Fruit fly (Drosophila melanogaster) whole organism, embryonic: ENCODE data around the gene CG31886.

Experiments
- CG10959 ChIP-seq: fragments of 200-800 bp; sonication (Bioruptor generic); IDR thresholded peaks from 2 replicates; pipeline ENCODE4 v1.3.6; 2022; ENCODE audit warnings: missing biosample characterization, missing genetic modification characterization
- CG12104 ChIP-seq: fragments of 200-800 bp; sonication (Bioruptor generic); optimal IDR thresholded peaks from 3 replicates; lab custom pipeline; 2016; ENCODE audit warnings: missing biosample characterization, missing genetic modification characterization
- CG12391 ChIP-seq: fragments of 200-800 bp; sonication (Bioruptor generic); optimal IDR thresholded peaks from 3 replicates; lab custom pipeline; 2018; ENCODE audit warnings: missing biosample characterization, mild to moderate bottlenecking, missing genetic modification characterization, moderate library complexity
- CG15479 ChIP-seq: fragments of 200-800 bp; sonication (Bioruptor generic); optimal IDR thresholded peaks from 3 replicates; lab custom pipeline; 2019; ENCODE audit warnings: missing biosample characterization, mild to moderate bottlenecking, missing genetic modification characterization, moderate library complexity
- CG1647 ChIP-seq: fragments of 200-800 bp; sonication (Bioruptor generic); optimal IDR thresholded peaks from 3 replicates; lab custom pipeline; 2016; ENCODE audit warnings: missing biosample characterization, missing genetic modification characterization
- CG17186 ChIP-seq: fragments of 200-800 bp; sonication (Bioruptor generic); optimal IDR thresholded peaks from 3 replicates; lab custom pipeline; 2017; ENCODE audit warnings: missing biosample characterization, missing genetic modification reagents, missing genetic modification characterization
- CG17361 ChIP-seq: fragments of 200-800 bp; sonication (Bioruptor generic); IDR thresholded peaks from 3 replicates; pipeline ENCODE4 v1.3.6; 2022; ENCODE audit warnings: missing biosample characterization, missing genetic modification characterization
- CG17385 ChIP-seq: fragments of 200-800 bp; sonication (Bioruptor generic); optimal IDR thresholded peaks from 3 replicates; lab custom pipeline; 2018; ENCODE audit warnings: missing biosample characterization, mild to moderate bottlenecking, missing genetic modification characterization
- CG17829 ChIP-seq: fragments of 200-800 bp; optimal IDR thresholded peaks from 2 replicates; lab custom pipeline; 2019; ENCODE audit warnings: missing biosample characterization, mild to moderate bottlenecking, missing genetic modification characterization, moderate library complexity
- CG30403 ChIP-seq: fragments of 200-800 bp; sonication (Bioruptor generic); optimal IDR thresholded peaks from 3 replicates; lab custom pipeline; 2016; ENCODE audit warnings: missing biosample characterization, missing genetic modification characterization
- CG31441 ChIP-seq: fragments of 200-800 bp; sonication (Bioruptor generic); IDR thresholded peaks from 2 replicates; pipeline ENCODE4 v1.3.6; 2022; ENCODE audit warnings: missing biosample characterization, missing genetic modification characterization
- CG32772 ChIP-seq: fragments of 200-800 bp; sonication (Bioruptor generic); IDR thresholded peaks from 2 replicates; pipeline ENCODE4 v1.3.6; 2022; ENCODE audit warnings: missing biosample characterization, missing genetic modification characterization
- CG3407 ChIP-seq: fragments of 200-800 bp; sonication (Bioruptor generic); optimal IDR thresholded peaks from 2 replicates; lab custom pipeline; 2018; ENCODE audit warnings: missing biosample characterization, mild to moderate bottlenecking, missing genetic modification characterization
- CG3995 ChIP-seq: fragments of 200-800 bp; sonication (Bioruptor generic); optimal IDR thresholded peaks from 3 replicates; lab custom pipeline; 2016; ENCODE audit warnings: missing biosample characterization, missing genetic modification characterization
- CG4404 ChIP-seq: fragments of 200-800 bp; sonication (Bioruptor generic); IDR thresholded peaks from 2 replicates; pipeline ENCODE4 v1.3.6; 2022; ENCODE audit warnings: missing biosample characterization, missing genetic modification characterization
- CG4424 ChIP-seq: fragments of 200-800 bp; sonication (Bioruptor generic); optimal IDR thresholded peaks from 3 replicates; lab custom pipeline; 2016; ENCODE audit warnings: missing biosample characterization, missing genetic modification characterization
- CG4730 ChIP-seq: fragments of 200-800 bp; sonication (Bioruptor generic); IDR thresholded peaks from 2 replicates; pipeline ENCODE4 v1.3.6; 2022; ENCODE audit warnings: missing biosample characterization, missing genetic modification characterization
- CG8388 ChIP-seq: fragments of 200-800 bp; sonication (Bioruptor generic); optimal IDR thresholded peaks from 2 replicates; lab custom pipeline; 2019; ENCODE audit warnings: missing biosample characterization, mild to moderate bottlenecking, missing genetic modification characterization, moderate library complexity
- CG9215 ChIP-seq: fragments of 200-800 bp; sonication (Bioruptor generic); IDR thresholded peaks from 2 replicates; pipeline ENCODE4 v1.3.6; 2022; ENCODE audit warnings: missing biosample characterization, missing genetic modification characterization
- CG9797 ChIP-seq: fragments of 200-800 bp; sonication (Bioruptor generic); optimal IDR thresholded peaks from 3 replicates; lab custom pipeline; 2018; ENCODE audit warnings: missing biosample characterization, mild to moderate bottlenecking, missing genetic modification characterization
- Dfd ChIP-seq, 2 experiments: fragments of >200 bp; optimal IDR thresholded peaks; 2 replicates each; lab custom pipeline; 2017; ENCODE audit warnings: missing biosample characterization in 2 of 2, missing genetic modification characterization in 2 of 2
- Dp ChIP-seq: fragments of 200-800 bp; sonication (Bioruptor generic); optimal IDR thresholded peaks from 2 replicates; lab custom pipeline; 2018; ENCODE audit warnings: missing biosample characterization, mild to moderate bottlenecking, missing genetic modification characterization, moderate library complexity
- Fer3 ChIP-seq: fragments of 200-800 bp; sonication (Bioruptor generic); optimal IDR thresholded peaks from 2 replicates; lab custom pipeline; 2018; ENCODE audit warnings: missing biosample characterization, mild to moderate bottlenecking, missing genetic modification characterization, moderate library complexity
- H2.0 ChIP-seq: fragments of 200-800 bp; sonication (Bioruptor generic); IDR thresholded peaks from 2 replicates; pipeline ENCODE4 v1.3.6; 2022; ENCODE audit warnings: missing biosample characterization, missing genetic modification characterization
- HLH3B ChIP-seq: fragments of 200-800 bp; sonication (Bioruptor generic); IDR thresholded peaks from 2 replicates; pipeline ENCODE4 v1.3.6; 2022; ENCODE audit warnings: missing biosample characterization, missing genetic modification characterization
- Med ChIP-seq: fragments of 200-800 bp; sonication (Bioruptor generic); peaks from one replicate; lab custom pipeline; 2016; ENCODE audit warnings: missing biosample characterization, missing genetic modification characterization, mild to moderate bottlenecking, inconsistent platforms, moderate library complexity
- Optix ChIP-seq: fragments of 200-800 bp; sonication (Bioruptor generic); IDR thresholded peaks from 3 replicates; pipeline ENCODE4 v1.3.6; 2022; ENCODE audit warnings: missing biosample characterization, missing genetic modification characterization
- Scr ChIP-seq: fragments of 200-800 bp; sonication (Bioruptor generic); IDR thresholded peaks from 2 replicates; pipeline ENCODE4 v1.3.6; 2022; ENCODE audit warnings: missing biosample characterization, missing genetic modification characterization; ENCODE audit not compliant: partially characterized antibody
- Tbp ChIP-seq: fragments of >200 bp; optimal IDR thresholded peaks from 2 replicates; lab custom pipeline; 2018; ENCODE audit warnings: missing biosample characterization, missing genetic modification characterization
- Usf ChIP-seq: fragments of 200-800 bp; sonication (Bioruptor generic); optimal IDR thresholded peaks from 2 replicates; lab custom pipeline; 2017; ENCODE audit warnings: missing genotype, missing biosample characterization, missing genetic modification characterization
- az2 ChIP-seq: fragments of 200-800 bp; sonication (Bioruptor generic); optimal IDR thresholded peaks from 3 replicates; lab custom pipeline; 2016; ENCODE audit warnings: missing biosample characterization, missing genetic modification characterization
- bcd ChIP-seq: fragments of 200-800 bp; sonication (Bioruptor generic); optimal IDR thresholded peaks from 2 replicates; lab custom pipeline; 2017; ENCODE audit warnings: missing biosample characterization, mild to moderate bottlenecking, missing genetic modification characterization
- bsh ChIP-seq, 2 experiments: fragments of 200-800 bp; sonication (Bioruptor generic); optimal IDR thresholded peaks; 2 replicates each; lab custom pipeline; 2017 to 2018; ENCODE audit warnings: mild to moderate bottlenecking in 2 of 2, missing biosample characterization in 2 of 2, missing genetic modification characterization in 2 of 2, moderate library complexity in 1 of 2
- cas ChIP-seq: fragments of 200-800 bp; sonication (Bioruptor generic); IDR thresholded peaks from 2 replicates; pipeline ENCODE4 v1.3.6; 2022; ENCODE audit warnings: missing biosample characterization, missing genetic modification characterization
- cwo ChIP-seq: fragments of 200-800 bp; sonication (Bioruptor generic); optimal IDR thresholded peaks from 3 replicates; lab custom pipeline; 2017; ENCODE audit warnings: missing biosample characterization, missing genetic modification characterization, mild to moderate bottlenecking, moderate library complexity, missing genetic modification reagents
- dati ChIP-seq: fragments of 200-800 bp; sonication (Bioruptor generic); IDR thresholded peaks from 2 replicates; pipeline ENCODE4 v1.3.6; 2022; ENCODE audit warnings: missing biosample characterization, missing genetic modification characterization
- disco-r ChIP-seq: fragments of 200-800 bp; sonication (Bioruptor generic); optimal IDR thresholded peaks from 2 replicates; lab custom pipeline; 2016; ENCODE audit warnings: missing biosample characterization, missing genetic modification characterization
- eve ChIP-seq, 2 experiments: fragments of >200 bp; optimal IDR thresholded peaks; 2 replicates each; lab custom pipeline; 2017; ENCODE audit warnings: missing biosample characterization in 2 of 2, missing genetic modification characterization in 2 of 2
- lilli ChIP-seq: fragments of 200-800 bp; sonication (Bioruptor generic); optimal IDR thresholded peaks from 3 replicates; lab custom pipeline; 2016; ENCODE audit warnings: missing biosample characterization, missing genetic modification characterization
- nau ChIP-seq: fragments of 200-800 bp; sonication (Bioruptor generic); optimal IDR thresholded peaks from 3 replicates; lab custom pipeline; 2017; ENCODE audit warnings: missing biosample characterization, mild to moderate bottlenecking, missing genetic modification characterization, missing genetic modification reagents
- org-1 ChIP-seq: fragments of 200-800 bp; sonication (Bioruptor generic); optimal IDR thresholded peaks from 2 replicates; lab custom pipeline; 2017; ENCODE audit warnings: missing biosample characterization, missing genetic modification characterization
- peb ChIP-seq: fragments of 200-800 bp; sonication (Bioruptor generic); IDR thresholded peaks from 2 replicates; pipeline ENCODE4 v1.3.6; 2022; ENCODE audit warnings: missing biosample characterization, missing genetic modification characterization
- phol ChIP-seq: fragments of 200-800 bp; sonication (Bioruptor generic); optimal IDR thresholded peaks from 3 replicates; lab custom pipeline; 2018; ENCODE audit warnings: missing biosample characterization, mild to moderate bottlenecking, missing genetic modification characterization, moderate library complexity
- pum ChIP-seq: fragments of 200-800 bp; sonication (Bioruptor generic); optimal IDR thresholded peaks from 2 replicates; lab custom pipeline; 2016; ENCODE audit warnings: missing biosample characterization, missing genetic modification characterization
- row ChIP-seq: fragments of 200-800 bp; sonication (Bioruptor generic); IDR thresholded peaks from 3 replicates; pipeline ENCODE4 v1.3.6; 2022; ENCODE audit warnings: missing biosample characterization, missing genetic modification characterization
- schlank ChIP-seq: fragments of 200-800 bp; sonication (Bioruptor generic); optimal IDR thresholded peaks from 2 replicates; lab custom pipeline; 2018; ENCODE audit warnings: missing biosample characterization, mild to moderate bottlenecking, missing genetic modification characterization
- stc ChIP-seq: fragments of 200-800 bp; sonication (Bioruptor generic); IDR thresholded peaks from 2 replicates; pipeline ENCODE4 v1.3.6; 2022; ENCODE audit warnings: missing biosample characterization, missing genetic modification characterization
- trem ChIP-seq: fragments of 200-800 bp; optimal IDR thresholded peaks from 3 replicates; lab custom pipeline; 2019; ENCODE audit warnings: missing biosample characterization, mild to moderate bottlenecking, missing genetic modification characterization, moderate library complexity
- ttk ChIP-seq: fragments of 200-800 bp; sonication (Bioruptor generic); IDR thresholded peaks from 2 replicates; pipeline ENCODE4 v2.1.2; 2022; ENCODE audit warnings: missing biosample characterization, missing genetic modification characterization

Gene CG31886

DNA sequence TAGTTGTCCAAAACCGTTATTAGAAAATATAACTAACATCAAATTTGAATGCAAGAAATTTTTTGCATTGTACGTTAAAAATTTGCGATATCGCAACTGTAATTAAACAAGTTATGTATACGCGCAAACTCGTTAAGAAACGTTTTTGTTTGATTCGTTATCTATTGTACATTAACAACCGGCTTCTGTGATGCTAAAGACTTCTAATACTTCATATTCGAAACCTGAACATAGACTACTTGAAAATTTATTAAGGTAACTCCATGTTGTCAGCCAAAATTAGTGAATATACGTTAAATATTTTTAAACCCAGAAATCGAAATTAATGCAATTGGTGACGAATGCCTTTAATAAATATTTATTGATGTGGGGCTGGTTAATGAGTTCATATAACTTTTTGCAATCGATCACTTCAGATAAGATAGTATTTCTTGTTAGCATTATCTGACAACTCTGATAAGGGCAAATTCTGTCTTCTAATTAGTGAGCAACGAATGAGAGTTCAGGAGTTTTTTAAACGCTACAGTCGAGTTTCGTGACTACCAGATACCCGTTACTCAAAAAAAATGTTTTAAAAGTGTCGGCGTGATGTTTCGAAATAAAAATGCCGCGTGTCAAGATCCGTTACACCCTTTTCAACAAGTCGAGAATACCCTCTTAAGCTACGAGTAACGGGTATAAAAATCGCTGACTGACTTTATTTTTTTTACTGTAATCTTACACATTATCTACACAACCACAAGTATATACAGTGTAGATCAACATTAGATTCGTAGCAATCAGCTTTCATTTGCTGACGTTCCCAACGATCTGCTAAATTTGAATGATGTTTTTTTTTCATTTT is 6.4 kb downstream of the CG31886 start (continued):
- TF ChIP-seq CG17385 (GFP tag; lab: Kevin White, UChicago): peak; percentile 36
- TF ChIP-seq ttk: peak; percentile 49
- TF ChIP-seq Dfd (GFP tag; optimal IDR thresholded peaks at IDR 0.05; lab: Kevin White, UChicago): no peak
- 0 out of 2 replicates have a peak, but pooled peaks have one; percentile 26 for TF ChIP-seq CG4730 (GFP tag; lab: Robert Waterston, UW)
- TF ChIP-seq nau (GFP tag; lab: Kevin White, UChicago): peak; percentile 11
- peak; percentile 14 for TF ChIP-seq CG17829
- peak; percentile 34 for TF ChIP-seq CG30403 (GFP tag; lab: Kevin White, UChicago)
- TF ChIP-seq CG12104 (GFP tag; lab: Kevin White, UChicago): no peak
- peak; percentile 36 for TF ChIP-seq pum (GFP tag; lab: Kevin White, UChicago)
- TF ChIP-seq CG12391 (tag; lab: Kevin White, UChicago): peak; percentile 12
- peak; percentile 10 for TF ChIP-seq CG3995 (GFP tag; lab: Kevin White, UChicago)
- TF ChIP-seq CG9797 (GFP tag; lab: Kevin White, UChicago): no peak
- no peak for TF ChIP-seq CG4404 (GFP tag; lab: Robert Waterston, UW)
- TF ChIP-seq lilli: peak; percentile 68
- TF ChIP-seq peb (GFP tag; lab: Robert Waterston, UW): no peak
- TF ChIP-seq CG17361 (GFP tag; lab: Robert Waterston, UW): peak; percentile 62; the same call in 2 of the 3 replicates
- TF ChIP-seq bsh (GFP tag; optimal IDR thresholded peaks at IDR 0.05; lab: Kevin White, UChicago): peak; percentile 27 to 33
- no peak for TF ChIP-seq CG3407 (GFP tag; lab: Kevin White, UChicago)
- peak; percentile 49 for TF ChIP-seq CG4424 (GFP tag; lab: Kevin White, UChicago)
- TF ChIP-seq cas: no peak
- peak; percentile 93 for TF ChIP-seq Med (GFP tag; lab: Kevin White, UChicago)
- no peak for TF ChIP-seq CG17186
- TF ChIP-seq eve (GFP tag; optimal IDR thresholded peaks at IDR 0.05; lab: Kevin White, UChicago): peak in 1 of 2 experiments; percentile 68
- TF ChIP-seq Scr (GFP tag; lab: Robert Waterston, UW): peak; percentile 51; the same call in 1 of the 2 replicates
- TF ChIP-seq row: peak; percentile 82
- no peak for TF ChIP-seq Tbp (GFP tag; lab: Kevin White, UChicago)
- TF ChIP-seq CG1647 (GFP tag; lab: Kevin White, UChicago): no peak
- peak; percentile 15 for TF ChIP-seq az2 (GFP tag; lab: Kevin White, UChicago)
- peak; percentile 35 for TF ChIP-seq trem
- TF ChIP-seq schlank (tag; lab: Kevin White, UChicago): peak; percentile 5
- peak; percentile 57 for TF ChIP-seq H2.0 (GFP tag; lab: Robert Waterston, UW)
- TF ChIP-seq cwo (GFP tag; lab: Kevin White, UChicago): peak; percentile 61
- peak; percentile 23 for TF ChIP-seq Fer3 (tag; lab: Kevin White, UChicago)
- peak; percentile 19 for TF ChIP-seq org-1 (GFP tag; lab: Kevin White, UChicago)
- peak; percentile 56; the same call in 1 of the 2 replicates for TF ChIP-seq stc (GFP tag; lab: Robert Waterston, UW)
- peak; percentile 42 for TF ChIP-seq CG8388 (GFP tag; lab: Kevin White, UChicago)
- TF ChIP-seq CG9215: no peak; the same call in 1 of the 2 replicates
- TF ChIP-seq Optix (GFP tag; lab: Robert Waterston, UW): 0 out of 3 replicates have a peak, but pooled peaks have one; percentile 26
- peak; percentile 67 for TF ChIP-seq CG32772 (GFP tag; lab: Robert Waterston, UW)
- TF ChIP-seq HLH3B (GFP tag; lab: Robert Waterston, UW): peak; percentile 42; the same call in 1 of the 2 replicates
- no peak for TF ChIP-seq CG15479
- TF ChIP-seq disco-r (GFP tag; lab: Kevin White, UChicago): no peak
- TF ChIP-seq dati: no peak
- peak; percentile 35 for TF ChIP-seq phol (tag; lab: Kevin White, UChicago)
- TF ChIP-seq CG10959 (GFP tag; lab: Robert Waterston, UW): no peak
- no peak for TF ChIP-seq Usf (GFP tag; lab: Kevin White, UChicago)
- TF ChIP-seq CG31441: 0 out of 2 replicates have a peak, but pooled peaks have one; percentile 37
- TF ChIP-seq bcd (GFP tag; lab: Kevin White, UChicago): peak; percentile 38
- TF ChIP-seq Dp: peak; percentile 14
